Worm (Caenorhabditis elegans) whole organism, L4 larva: ENCODE results near the gene fbxa-131.

Experiments used
- D1046.2 ChIP-seq: fragments of 200-800 bp; sonication (Bioruptor generic); IDR thresholded peaks from 2 replicates; pipeline ENCODE4 v1.3.6; 2022; ENCODE audit warnings: missing genetic modification characterization, missing compliant biosample characterization
- Y5F2A.4 ChIP-seq: fragments of 200-800 bp; sonication (Bioruptor generic); optimal IDR thresholded peaks from 2 replicates; lab custom pipeline; 2018; ENCODE audit warnings: mild to moderate bottlenecking, missing genetic modification characterization, missing compliant biosample characterization
- ZK546.5 ChIP-seq, 2 experiments: sonication (generic microtip); optimal IDR thresholded peaks; 2 replicates each; lab custom pipeline; 2017; ENCODE audit warnings: missing biosample characterization in 2 of 2, missing genetic modification characterization in 2 of 2
- aha-1 ChIP-seq: fragments of 150-350 bp; peaks from one replicate; lab custom pipeline; 2014; ENCODE audit warnings: missing biosample characterization, missing genetic modification characterization
- aly-2 ChIP-seq: sonication (generic microtip); optimal IDR thresholded peaks from 2 replicates; lab custom pipeline; 2018; ENCODE audit warnings: missing biosample characterization, missing genetic modification characterization
- ama-1 ChIP-seq: fragments of 150-350 bp; optimal IDR thresholded peaks from 2 replicates; lab custom pipeline; 2014; ENCODE audit warnings: inconsistent platforms, mixed read lengths
- ceh-82 ChIP-seq: sonication (generic microtip); optimal IDR thresholded peaks from 2 replicates; lab custom pipeline; 2017; ENCODE audit warnings: missing biosample characterization, missing genetic modification characterization
- ctbp-1 ChIP-seq: fragments of 200-800 bp; sonication (Bioruptor generic); IDR thresholded peaks from 2 replicates; pipeline ENCODE4 v1.3.6; 2022; ENCODE audit warnings: missing genetic modification reagents, missing genetic modification characterization, missing compliant biosample characterization
- dmd-9 ChIP-seq: fragments of 200-800 bp; sonication (Bioruptor generic); IDR thresholded peaks from 2 replicates; pipeline ENCODE4 v1.3.6; 2022; ENCODE audit warnings: missing genetic modification reagents, missing genetic modification characterization, missing compliant biosample characterization
- dpl-1 ChIP-seq: fragments of 150-350 bp; optimal IDR thresholded peaks from 2 replicates; lab custom pipeline; 2014; ENCODE audit warnings: missing biosample characterization, missing genetic modification reagents, missing genetic modification characterization
- duxl-1 ChIP-seq: sonication (generic microtip); optimal IDR thresholded peaks from 2 replicates; lab custom pipeline; 2016; ENCODE audit warnings: mild to moderate bottlenecking, missing genetic modification characterization, moderate library complexity, missing compliant biosample characterization; ENCODE audit not compliant: poor library complexity
- egl-43 ChIP-seq: fragments of 200-800 bp; sonication (Bioruptor generic); IDR thresholded peaks from 2 replicates; pipeline ENCODE4 v1.3.6; 2022; ENCODE audit warnings: missing genetic modification reagents, missing genetic modification characterization, missing compliant biosample characterization
- fkh-10 ChIP-seq: fragments of 150-350 bp; optimal IDR thresholded peaks from 2 replicates; lab custom pipeline; 2014; ENCODE audit warnings: missing biosample characterization, missing genetic modification reagents, missing genetic modification characterization
- hif-1 ChIP-seq, 2 experiments: sonication (generic microtip); optimal IDR thresholded peaks; 2 replicates each; lab custom pipeline; 2016 to 2017; ENCODE audit warnings: missing compliant biosample characterization in 2 of 2, missing genetic modification characterization in 2 of 2, missing genetic modification reagents in 2 of 2, missing genotype in 2 of 2, mild to moderate bottlenecking in 1 of 2
- jun-1 ChIP-seq: fragments of 150-350 bp; optimal IDR thresholded peaks from 2 replicates; lab custom pipeline; 2014; ENCODE audit warnings: missing biosample characterization, missing genetic modification reagents, missing genetic modification characterization
- lsy-2 ChIP-seq, 2 experiments: fragments of 150-350 bp in 1 of 2; sonication (generic microtip) in 1 of 2; optimal IDR thresholded peaks; 2 replicates each; lab custom pipeline; 2014 to 2017; ENCODE audit warnings: missing biosample characterization in 2 of 2, missing genetic modification characterization in 2 of 2
- mdl-1 ChIP-seq, 2 experiments: fragments of 150-350 bp in 1 of 2; sonication (generic microtip) in 1 of 2; optimal IDR thresholded peaks; 2 replicates each; lab custom pipeline; 2014 to 2017; ENCODE audit warnings: missing biosample characterization in 2 of 2, missing genetic modification characterization in 2 of 2
- mep-1 ChIP-seq: fragments of 150-350 bp; sonication (generic microtip); optimal IDR thresholded peaks from 3 replicates; lab custom pipeline; 2014; ENCODE audit warnings: missing biosample characterization, missing genetic modification characterization
- mxl-3 ChIP-seq: fragments of 200-800 bp; sonication (Bioruptor generic); optimal IDR thresholded peaks from 2 replicates; lab custom pipeline; 2018; ENCODE audit warnings: mild to moderate bottlenecking, missing genetic modification characterization, missing compliant biosample characterization
- nhr-10 ChIP-seq: fragments of 150-350 bp; optimal IDR thresholded peaks from 2 replicates; lab custom pipeline; 2014; ENCODE audit warnings: missing biosample characterization, missing genetic modification characterization
- nhr-102 ChIP-seq: sonication (generic microtip); optimal IDR thresholded peaks from 2 replicates; lab custom pipeline; 2016; ENCODE audit warnings: mild to moderate bottlenecking, missing genetic modification characterization, moderate library complexity, missing compliant biosample characterization
- nhr-28 ChIP-seq: fragments of 150-350 bp; optimal IDR thresholded peaks from 2 replicates; lab custom pipeline; 2014; ENCODE audit warnings: missing biosample characterization, missing genetic modification characterization
- nhr-76 ChIP-seq: fragments of 150-350 bp; optimal IDR thresholded peaks from 2 replicates; lab custom pipeline; 2014; ENCODE audit warnings: missing biosample characterization, missing genetic modification characterization
- pha-4 ChIP-seq, 2 experiments: fragments of 150-350 bp in 1 of 2; fragments of 200-800 bp in 1 of 2; sonication (Bioruptor generic) in 1 of 2; IDR thresholded peaks in 1 of 2; optimal IDR thresholded peaks in 1 of 2; 2 replicates each; pipeline versions ENCODE4 v1.3.6 to Lab custom; 2014 to 2022; ENCODE audit warnings: missing genetic modification characterization in 2 of 2, missing genetic modification reagents in 2 of 2, missing biosample characterization in 1 of 2, missing compliant biosample characterization in 1 of 2
- pqm-1 ChIP-seq: sonication (generic microtip); optimal IDR thresholded peaks from 2 replicates; lab custom pipeline; 2017; ENCODE audit warnings: missing biosample characterization, missing genetic modification characterization
- rbr-2 ChIP-seq: sonication (generic microtip); optimal IDR thresholded peaks from 2 replicates; lab custom pipeline; 2016; ENCODE audit warnings: missing genotype, missing genetic modification characterization, missing compliant biosample characterization
- saeg-2 ChIP-seq: fragments of 200-800 bp; sonication (Bioruptor generic); IDR thresholded peaks from 2 replicates; pipeline ENCODE4 v1.3.6; 2022; ENCODE audit warnings: missing genetic modification reagents, missing genetic modification characterization, missing compliant biosample characterization
- sdz-12 ChIP-seq: fragments of 200-800 bp; sonication (Bioruptor generic); optimal IDR thresholded peaks from 2 replicates; lab custom pipeline; 2018; ENCODE audit warnings: mild to moderate bottlenecking, missing genetic modification characterization, missing compliant biosample characterization
- set-16 ChIP-seq: fragments of 200-800 bp; sonication (Bioruptor generic); IDR thresholded peaks from 2 replicates; pipeline ENCODE4 v1.3.6; 2022; ENCODE audit warnings: missing genetic modification reagents, missing genetic modification characterization, missing compliant biosample characterization
- skn-1 ChIP-seq: fragments of 150-350 bp; optimal IDR thresholded peaks from 2 replicates; lab custom pipeline; 2014; ENCODE audit warnings: missing biosample characterization, missing genetic modification characterization
- snpc-1.2 ChIP-seq: fragments of 200-800 bp; sonication (Bioruptor generic); IDR thresholded peaks from 2 replicates; pipeline ENCODE4 v1.3.6; 2022; ENCODE audit warnings: missing genetic modification reagents, missing genetic modification characterization, missing compliant biosample characterization
- snpc-4 ChIP-seq: fragments of 150-350 bp; optimal IDR thresholded peaks from 2 replicates; lab custom pipeline; 2014; ENCODE audit warnings: missing biosample characterization, missing genetic modification characterization
- tra-1 ChIP-seq: fragments of 200-800 bp; sonication (Bioruptor generic); IDR thresholded peaks from 2 replicates; pipeline ENCODE4 v1.3.6; 2022; ENCODE audit warnings: missing genetic modification reagents, missing genetic modification characterization, missing compliant biosample characterization
- unc-130 ChIP-seq: sonication (generic microtip); optimal IDR thresholded peaks from 2 replicates; lab custom pipeline; 2016; ENCODE audit warnings: missing genetic modification reagents, missing genetic modification characterization, missing compliant biosample characterization
- unc-62 ChIP-seq, 3 experiments: fragments of 150-350 bp in 1 of 3; sonication (generic microtip); optimal IDR thresholded peaks in 2 of 3; peaks in 1 of 3; 1 replicate in 1 of 3; 2 replicates in 2 of 3; lab custom pipeline; 2014 to 2017; ENCODE audit warnings: missing biosample characterization in 3 of 3, missing genetic modification characterization in 3 of 3, missing genetic modification reagents in 3 of 3, missing genotype in 1 of 3
- vab-7 ChIP-seq: fragments of 200-800 bp; sonication (Bioruptor generic); IDR thresholded peaks from 2 replicates; pipeline ENCODE4 v1.3.6; 2022; ENCODE audit warnings: missing genetic modification reagents, missing genetic modification characterization, missing compliant biosample characterization
- zag-1 ChIP-seq: fragments of 150-350 bp; optimal IDR thresholded peaks from 2 replicates; lab custom pipeline; 2014; ENCODE audit warnings: missing biosample characterization, missing genetic modification characterization
- zfp-3 ChIP-seq: fragments of 200-800 bp; sonication (Bioruptor generic); conservative IDR thresholded peaks from 2 replicates; pipeline ENCODE4 v1.3.6; 2022; ENCODE audit warnings: missing genetic modification reagents, missing genetic modification characterization, missing compliant biosample characterization
- zip-11 ChIP-seq: fragments of 200-800 bp; sonication (Bioruptor generic); IDR thresholded peaks from 2 replicates; pipeline ENCODE4 v1.3.6; 2022; ENCODE audit warnings: missing genetic modification characterization, missing compliant biosample characterization
- ztf-7 ChIP-seq: fragments of 150-350 bp; optimal IDR thresholded peaks from 2 replicates; lab custom pipeline; 2014; ENCODE audit warnings: missing biosample characterization, missing genetic modification characterization

Gene fbxa-131

ce11 chrV:19778608-19779007 is 40.4 kb downstream of the fbxa-131 start, which contains the start of gene fbxa-194:
Gene fbxa-194, minus strand, starts transcription at chrV:19778708.
- TF ChIP-seq mep-1 (tag; lab: Kevin White, UChicago): no peak
- TF ChIP-seq skn-1 (tag; lab: Kevin White, UChicago): no peak
- no peak for TF ChIP-seq zfp-3 (GFP tag; lab: Robert Waterston, UW)
- TF ChIP-seq set-16 (GFP tag; lab: Robert Waterston, UW): no peak
- TF ChIP-seq jun-1 (tag; lab: Kevin White, UChicago): no peak
- no peak for TF ChIP-seq ztf-7 (tag; lab: Kevin White, UChicago)
- TF ChIP-seq dpl-1 (GFP tag; lab: Kevin White, UChicago): no peak
- TF ChIP-seq ceh-82 (tag; lab: Kevin White, UChicago): no peak
- no peak for TF ChIP-seq nhr-76 (tag; lab: Kevin White, UChicago)
- TF ChIP-seq zag-1 (tag; lab: Kevin White, UChicago): no peak
- no peak for TF ChIP-seq mdl-1 (tag; optimal IDR thresholded peaks at IDR 0.05; lab: Kevin White, UChicago)

ce11 chrV:19779220-19779619 is 41.0 kb downstream of the fbxa-131 start:
- no peak for TF ChIP-seq zip-11
- TF ChIP-seq unc-130 (GFP tag; lab: Kevin White, UChicago): no peak
- TF ChIP-seq rbr-2 (tag; lab: Kevin White, UChicago): no peak
- TF ChIP-seq pqm-1: no peak
- no peak for TF ChIP-seq aly-2
- TF ChIP-seq aha-1 (tag; lab: Kevin White, UChicago): no peak
- no peak for TF ChIP-seq nhr-10 (tag; lab: Kevin White, UChicago)
- no peak for TF ChIP-seq sdz-12 (GFP tag; lab: Kevin White, UChicago)
- no peak for TF ChIP-seq ZK546.5 (tag; optimal IDR thresholded peaks at IDR 0.05; lab: Kevin White, UChicago)
- no peak for TF ChIP-seq dmd-9 (GFP tag; lab: Robert Waterston, UW)
- no peak for TF ChIP-seq duxl-1 (tag; lab: Kevin White, UChicago)
- TF ChIP-seq saeg-2 (GFP tag; lab: Robert Waterston, UW): no peak
- no peak for TF ChIP-seq nhr-102
- TF ChIP-seq mdl-1 (tag; optimal IDR thresholded peaks at IDR 0.05; lab: Kevin White, UChicago): no peak
- TF ChIP-seq D1046.2 (GFP tag; lab: Robert Waterston, UW): no peak
- no peak for TF ChIP-seq hif-1 (tag; optimal IDR thresholded peaks at IDR 0.05; lab: Kevin White, UChicago)
- no peak for TF ChIP-seq unc-62 (GFP tag; optimal IDR thresholded peaks at IDR 0.05 in 1 of 2; lab: Kevin White, UChicago)
- no peak for TF ChIP-seq unc-62 (tag; optimal IDR thresholded peaks at IDR 0.05; lab: Kevin White, UChicago)
- TF ChIP-seq mxl-3: no peak

- no peak for TF ChIP-seq ama-1 (lab: Kevin White, UChicago)
- no peak for TF ChIP-seq unc-62 (GFP tag; optimal IDR thresholded peaks at IDR 0.05 in 1 of 2; lab: Kevin White, UChicago)
- TF ChIP-seq unc-62 (tag; optimal IDR thresholded peaks at IDR 0.05; lab: Kevin White, UChicago): no peak
- TF ChIP-seq vab-7: no peak
- TF ChIP-seq Y5F2A.4 (GFP tag; lab: Kevin White, UChicago): no peak
- no peak for TF ChIP-seq unc-130 (GFP tag; lab: Kevin White, UChicago)
These were observed 45.6 kb downstream of the fbxa-131 start, which contains the start of gene srt-45 for ce11 chrV:19783829-19784228. Gene srt-45, plus strand, starts transcription at chrV:19784129.

- TF ChIP-seq ctbp-1 (GFP tag; lab: Robert Waterston, UW) (no peak), fkh-10 (GFP tag; lab: Kevin White, UChicago) (no peak), pha-4 (GFP tag; IDR thresholded peaks at IDR 0.05; lab: Robert Waterston, UW) (no peak), pha-4 (tag; optimal IDR thresholded peaks at IDR 0.05; lab: Kevin White, UChicago) (no peak), pqm-1 (peak; percentile 77), lsy-2 (tag; optimal IDR thresholded peaks at IDR 0.05; lab: Kevin White, UChicago) (no peak), snpc-4 (tag; lab: Kevin White, UChicago) (no peak), snpc-1.2 (GFP tag; lab: Robert Waterston, UW) (no peak), tra-1 (no peak), nhr-28 (tag; lab: Kevin White, UChicago) (peak; percentile 94), egl-43 (GFP tag; lab: Robert Waterston, UW) (no peak)
- TF ChIP-seq, all 104 proteins: peak for 2
These were observed 50.1 kb downstream of the fbxa-131 start, which contains the start of gene clec-258 for ce11 chrV:19788360-19788759. Gene clec-258, plus strand, starts transcription at chrV:19788440.
